Fruit fly (Drosophila melanogaster) whole organism, prepupa: Measurements from ENCODE around the gene CG32267.

Source experiments
- Blimp-1 ChIP-seq: fragments of 200-800 bp; sonication (Bioruptor generic); optimal IDR thresholded peaks from 3 replicates; lab custom pipeline; 2017; ENCODE audit warnings: missing biosample characterization, missing genetic modification characterization, mild to moderate bottlenecking, moderate library complexity, missing genetic modification reagents
- CG31627 ChIP-seq: fragments of 200-800 bp; sonication (Bioruptor generic); optimal IDR thresholded peaks from 3 replicates; lab custom pipeline; 2016; ENCODE audit warnings: missing biosample characterization, missing genetic modification characterization
- CG34406 ChIP-seq: fragments of 200-800 bp; sonication (Bioruptor generic); optimal IDR thresholded peaks from 3 replicates; lab custom pipeline; 2016; ENCODE audit warnings: missing biosample characterization, missing genetic modification characterization
- CG6792 ChIP-seq: fragments of 200-800 bp; sonication (Bioruptor generic); optimal IDR thresholded peaks from 3 replicates; lab custom pipeline; 2016; ENCODE audit warnings: missing biosample characterization, missing genetic modification characterization
- CG7368 ChIP-seq: fragments of 200-800 bp; sonication (Bioruptor generic); optimal IDR thresholded peaks from 3 replicates; lab custom pipeline; 2016; ENCODE audit warnings: missing biosample characterization, missing genetic modification characterization
- CG8319 ChIP-seq: fragments of 200-800 bp; sonication (Bioruptor generic); optimal IDR thresholded peaks from 3 replicates; lab custom pipeline; 2016; ENCODE audit warnings: missing biosample characterization, missing genetic modification characterization
- Eip78C ChIP-seq: fragments of 200-800 bp; sonication (Bioruptor generic); peaks from one replicate; lab custom pipeline; 2016; ENCODE audit warnings: missing biosample characterization, missing genetic modification characterization
- Ets21C ChIP-seq: fragments of 200-800 bp; sonication (Bioruptor generic); optimal IDR thresholded peaks from 3 replicates; lab custom pipeline; 2016; ENCODE audit warnings: missing biosample characterization, missing genetic modification characterization
- Hr39 ChIP-seq: fragments of 200-800 bp; sonication (Bioruptor generic); optimal IDR thresholded peaks from 2 replicates; lab custom pipeline; 2016; ENCODE audit warnings: missing biosample characterization, missing genetic modification characterization
- Met ChIP-seq: fragments of 200-800 bp; sonication (Bioruptor generic); optimal IDR thresholded peaks from 3 replicates; lab custom pipeline; 2016; ENCODE audit warnings: missing biosample characterization, missing genetic modification characterization
- Smox ChIP-seq: fragments of 200-800 bp; sonication (Bioruptor generic); optimal IDR thresholded peaks from 3 replicates; lab custom pipeline; 2016; ENCODE audit warnings: missing biosample characterization, missing genetic modification characterization
- Sox102F ChIP-seq: fragments of 200-800 bp; sonication (Bioruptor generic); optimal IDR thresholded peaks from 2 replicates; lab custom pipeline; 2016; ENCODE audit warnings: missing biosample characterization, mild to moderate bottlenecking, missing genetic modification characterization
- cyc ChIP-seq: fragments of 200-800 bp; sonication (Bioruptor generic); optimal IDR thresholded peaks from 3 replicates; lab custom pipeline; 2016; ENCODE audit warnings: missing biosample characterization, missing genetic modification characterization
- esn ChIP-seq: fragments of 200-800 bp; sonication (Bioruptor generic); optimal IDR thresholded peaks from 2 replicates; lab custom pipeline; 2016; ENCODE audit warnings: missing biosample characterization, mild to moderate bottlenecking, missing genetic modification characterization, moderate library complexity
- fd59A ChIP-seq: fragments of 200-800 bp; sonication (Bioruptor generic); optimal IDR thresholded peaks from 2 replicates; lab custom pipeline; 2017; ENCODE audit warnings: missing biosample characterization, mild to moderate bottlenecking, missing genetic modification characterization, missing genetic modification reagents
- lz ChIP-seq: fragments of 200-800 bp; sonication (Bioruptor generic); optimal IDR thresholded peaks from 3 replicates; lab custom pipeline; 2016; ENCODE audit warnings: missing biosample characterization, missing genetic modification characterization
- svp ChIP-seq: fragments of 200-800 bp; sonication (Bioruptor generic); peaks from one replicate; lab custom pipeline; 2016; ENCODE audit warnings: missing biosample characterization, missing genetic modification characterization
- topi ChIP-seq: fragments of 200-800 bp; sonication (Bioruptor generic); optimal IDR thresholded peaks from 3 replicates; lab custom pipeline; 2016; ENCODE audit warnings: missing biosample characterization, missing genetic modification characterization
- vri ChIP-seq: fragments of 200-800 bp; sonication (Bioruptor generic); optimal IDR thresholded peaks from 3 replicates; lab custom pipeline; 2016; ENCODE audit warnings: missing biosample characterization, mild to moderate bottlenecking, missing genetic modification characterization

Gene CG32267

DNA sequence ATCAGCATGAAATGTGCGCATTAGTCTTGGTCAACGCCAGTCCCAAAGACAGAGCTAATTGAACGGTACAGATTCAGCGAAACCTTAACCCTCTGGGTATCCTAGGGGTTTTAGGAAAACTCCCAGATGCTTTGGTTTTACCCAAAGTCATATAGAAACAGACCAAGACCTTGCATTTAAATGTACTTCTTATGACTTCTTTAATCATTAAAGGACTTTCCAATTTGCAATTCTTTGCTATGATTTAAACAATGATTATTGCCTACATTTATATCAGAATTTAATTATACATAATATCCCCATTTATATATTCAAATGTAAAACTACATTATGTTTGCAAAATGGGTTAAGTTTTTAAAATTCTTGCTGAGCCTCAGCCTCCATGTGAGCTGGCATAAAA, 48.9 kb downstream of the CG32267 start:
- TF ChIP-seq Met (peak; percentile 68), vri (peak; percentile 40), Sox102F (GFP tag; lab: Kevin White, UChicago) (peak; percentile 58), Ets21C (peak; percentile 19), lz (peak; percentile 45), CG31627 (GFP tag; lab: Kevin White, UChicago) (peak; percentile 51), topi (GFP tag; lab: Kevin White, UChicago) (peak; percentile 56), svp (peak; percentile 85), cyc (GFP tag; lab: Kevin White, UChicago) (peak; percentile 40), Eip78C (GFP tag; lab: Kevin White, UChicago) (peak; percentile 58), CG34406 (GFP tag; lab: Kevin White, UChicago) (peak; percentile 12), esn (peak; percentile 74), CG7368 (no peak), fd59A (GFP tag; lab: Kevin White, UChicago) (no peak), Hr39 (GFP tag; lab: Kevin White, UChicago) (peak; percentile 43), Smox (GFP tag; lab: Kevin White, UChicago) (peak; percentile 69), Blimp-1 (GFP tag; lab: Kevin White, UChicago) (no peak), CG6792 (GFP tag; lab: Kevin White, UChicago) (peak; percentile 13), CG8319 (GFP tag; lab: Kevin White, UChicago) (no peak)
